Worm (Caenorhabditis elegans): ENCODE data around the gene aly-3.

ce11 chrIV:12124314-12125084, 1.4 kb downstream of the aly-3 start, which contains the start of gene dhhc-6:
- TF ChIP-seq lir-3 (tag; optimal IDR thresholded peaks at IDR 0.05) = no peak
- no peak for TF ChIP-seq skn-1 (tag; optimal IDR thresholded peaks at IDR 0.05)
- TF ChIP-seq dpl-1 (GFP tag; optimal IDR thresholded peaks at IDR 0.05) = no peak
- no peak for TF ChIP-seq ama-1 (optimal IDR thresholded peaks at IDR 0.05)
- no peak for TF ChIP-seq lin-39 (tag; optimal IDR thresholded peaks at IDR 0.05)
- TF ChIP-seq ztf-11 (tag; optimal IDR thresholded peaks at IDR 0.05) = no peak
- peak; percentile 75 for TF ChIP-seq set-16 (GFP tag; IDR thresholded peaks at IDR 0.05)
- TF ChIP-seq nhr-25 (tag; optimal IDR thresholded peaks at IDR 0.05; ENCODE audit: borderline replicate concordance, insufficient read depth) = no peak
